Worm (Caenorhabditis elegans) whole organism, mixed stage, embryonic: Measurements from ENCODE around the gene srw-91.

Experiments used
- M03D4.4 ChIP-seq: sonication (generic microtip); optimal IDR thresholded peaks from 2 replicates; lab custom pipeline; 2017; ENCODE audit warnings: mild to moderate bottlenecking, missing genetic modification characterization, missing compliant biosample characterization
- ceh-39 ChIP-seq: fragments of 150-350 bp; optimal IDR thresholded peaks from 2 replicates; lab custom pipeline; 2014; ENCODE audit warnings: missing biosample characterization, missing genetic modification characterization
- ceh-43 ChIP-seq: fragments of 200-800 bp; sonication (Bioruptor generic); optimal IDR thresholded peaks from 2 replicates; lab custom pipeline; 2018; ENCODE audit warnings: mild to moderate bottlenecking, missing genetic modification characterization, moderate library complexity, missing compliant biosample characterization
- ceh-83 ChIP-seq: fragments of 200-800 bp; sonication (Bioruptor generic); optimal IDR thresholded peaks from 2 replicates; lab custom pipeline; 2018; ENCODE audit warnings: mild to moderate bottlenecking, missing genetic modification characterization, missing compliant biosample characterization
- ces-1 ChIP-seq: fragments of 150-350 bp; optimal IDR thresholded peaks from 2 replicates; lab custom pipeline; 2014; ENCODE audit warnings: missing biosample characterization, missing genetic modification reagents, missing genetic modification characterization
- cnd-1 ChIP-seq: fragments of 200-800 bp; sonication (Bioruptor generic); optimal IDR thresholded peaks from 2 replicates; lab custom pipeline; 2018; ENCODE audit warnings: mild to moderate bottlenecking, missing genetic modification characterization, missing compliant biosample characterization
- elt-1 ChIP-seq: sonication (generic microtip); optimal IDR thresholded peaks from 2 replicates; lab custom pipeline; 2017; ENCODE audit warnings: missing genetic modification characterization, mild to moderate bottlenecking, missing compliant biosample characterization, antibody characterized with exemption, moderate library complexity, borderline replicate concordance; ENCODE audit not compliant: insufficient read depth
- flh-1 ChIP-seq: fragments of 200-800 bp; sonication (Bioruptor generic); optimal IDR thresholded peaks from 2 replicates; lab custom pipeline; 2018; ENCODE audit warnings: mild to moderate bottlenecking, missing genetic modification characterization, moderate library complexity, missing compliant biosample characterization
- hlh-1 ChIP-seq: fragments of 150-350 bp; optimal IDR thresholded peaks from 2 replicates; lab custom pipeline; 2014; ENCODE audit warnings: missing biosample characterization, missing genetic modification reagents, missing genetic modification characterization
- lin-32 ChIP-seq: fragments of 200-800 bp; sonication (Bioruptor generic); optimal IDR thresholded peaks from 2 replicates; lab custom pipeline; 2018; ENCODE audit warnings: mild to moderate bottlenecking, missing genetic modification characterization, missing compliant biosample characterization
- lsy-2 ChIP-seq: fragments of 150-350 bp; optimal IDR thresholded peaks from 2 replicates; lab custom pipeline; 2014; ENCODE audit warnings: missing biosample characterization, missing genetic modification characterization
- mab-5 ChIP-seq: fragments of 150-350 bp; optimal IDR thresholded peaks from 2 replicates; lab custom pipeline; 2014; ENCODE audit warnings: missing biosample characterization, missing genetic modification characterization
- mep-1 ChIP-seq: fragments of 150-350 bp; optimal IDR thresholded peaks from 2 replicates; lab custom pipeline; 2017; ENCODE audit warnings: missing biosample characterization, missing genetic modification reagents, missing genetic modification characterization, inconsistent platforms
- mls-2 ChIP-seq: sonication (generic microtip); optimal IDR thresholded peaks from 2 replicates; lab custom pipeline; 2016; ENCODE audit warnings: mild to moderate bottlenecking, missing genetic modification characterization, moderate library complexity, missing compliant biosample characterization
- nhr-12 ChIP-seq: fragments of 150-350 bp; optimal IDR thresholded peaks from 2 replicates; lab custom pipeline; 2014; ENCODE audit warnings: missing biosample characterization, missing genetic modification characterization
- nhr-237 ChIP-seq: fragments of 150-350 bp; optimal IDR thresholded peaks from 2 replicates; lab custom pipeline; 2014; ENCODE audit warnings: missing biosample characterization, missing genetic modification characterization
- nhr-28 ChIP-seq: fragments of 150-350 bp; optimal IDR thresholded peaks from 2 replicates; lab custom pipeline; 2014; ENCODE audit warnings: missing biosample characterization, missing genetic modification characterization
- nhr-76 ChIP-seq: sonication (generic microtip); optimal IDR thresholded peaks from 2 replicates; lab custom pipeline; 2017; ENCODE audit warnings: missing biosample characterization, missing genetic modification characterization
- pha-4 ChIP-seq: fragments of 150-350 bp; optimal IDR thresholded peaks from 2 replicates; lab custom pipeline; 2018; ENCODE audit warnings: missing biosample characterization, missing genetic modification reagents, missing genetic modification characterization
- sem-2 ChIP-seq: fragments of 200-800 bp; sonication (Bioruptor generic); optimal IDR thresholded peaks from 2 replicates; lab custom pipeline; 2018; ENCODE audit warnings: mild to moderate bottlenecking, missing genetic modification characterization, missing compliant biosample characterization
- snpc-4 ChIP-seq: fragments of 150-350 bp; optimal IDR thresholded peaks from 2 replicates; lab custom pipeline; 2014; ENCODE audit warnings: missing biosample characterization, missing genetic modification characterization
- sptf-1 ChIP-seq: sonication (generic microtip); optimal IDR thresholded peaks from 2 replicates; lab custom pipeline; 2017; ENCODE audit warnings: mild to moderate bottlenecking, missing genetic modification characterization, moderate library complexity, missing compliant biosample characterization
- tbx-8 ChIP-seq: fragments of 200-800 bp; sonication (Bioruptor generic); optimal IDR thresholded peaks from 2 replicates; lab custom pipeline; 2018; ENCODE audit warnings: mild to moderate bottlenecking, missing genetic modification characterization, moderate library complexity, missing compliant biosample characterization
- unc-39 ChIP-seq: fragments of 150-350 bp; optimal IDR thresholded peaks from 2 replicates; lab custom pipeline; 2014; ENCODE audit warnings: missing biosample characterization, missing genetic modification characterization
- unc-62 ChIP-seq: fragments of 150-350 bp; optimal IDR thresholded peaks from 2 replicates; lab custom pipeline; 2014; ENCODE audit warnings: missing biosample characterization, missing genetic modification reagents, missing genetic modification characterization
- zip-8 ChIP-seq: fragments of 150-350 bp; optimal IDR thresholded peaks from 2 replicates; lab custom pipeline; 2014; ENCODE audit warnings: missing biosample characterization, missing genetic modification characterization

srw-91 gene

ce11 chrV:1680770-1681169, at the start of gene srw-91:
Gene srw-91 (minus strand): TSS chrV:1680870.
- TF ChIP-seq ceh-39 (no peak), tbx-8 (GFP tag; lab: Kevin White, UChicago) (no peak), lin-32 (GFP tag; lab: Kevin White, UChicago) (no peak), pha-4 (no peak), mls-2 (tag; lab: Kevin White, UChicago) (no peak), ceh-83 (GFP tag; lab: Kevin White, UChicago) (no peak), ces-1 (GFP tag; lab: Kevin White, UChicago) (no peak), flh-1 (GFP tag; lab: Kevin White, UChicago) (no peak), cnd-1 (no peak), hlh-1 (no peak), lsy-2 (no peak)

- TF ChIP-seq sem-2 (no peak), ceh-39 (no peak), pha-4 (no peak), nhr-28 (tag; lab: Kevin White, UChicago) (no peak), unc-62 (GFP tag; lab: Kevin White, UChicago) (no peak), snpc-4 (no peak)
Measured at ce11 chrV:1725353-1725752, 44.7 kb upstream of the srw-91 start, which contains the start of gene sri-27. Gene sri-27 (plus strand): TSS chrV:1725653.

- TF ChIP-seq cnd-1, result no peak
Measured at ce11 chrV:1721966-1722365, 41.3 kb upstream of the srw-91 start, which contains the start of gene srw-101. Gene srw-101 (plus strand): TSS chrV:1722266.

ce11 chrV:1719927-1720326, 39.3 kb upstream of the srw-91 start, which contains the start of gene srw-102:
Gene srw-102 (plus strand): TSS chrV:1720227.
- TF ChIP-seq snpc-4, result no peak
- TF ChIP-seq, all 35 proteins: peak for 0

ce11 chrV:1718232-1718631, 37.6 kb upstream of the srw-91 start:
- TF ChIP-seq hlh-1, result no peak

- TF ChIP-seq zip-8, result no peak
- no peak for TF ChIP-seq mep-1 (tag; lab: Kevin White, UChicago)
- no peak for TF ChIP-seq ceh-43 (GFP tag; lab: Kevin White, UChicago)
- no peak for TF ChIP-seq hlh-1
- no peak for TF ChIP-seq nhr-12
- no peak for TF ChIP-seq elt-1 (tag; lab: Kevin White, UChicago)
- TF ChIP-seq nhr-237 (tag; lab: Kevin White, UChicago), result no peak
- TF ChIP-seq flh-1 (GFP tag; lab: Kevin White, UChicago), result no peak
- TF ChIP-seq lin-32 (GFP tag; lab: Kevin White, UChicago), result no peak
- TF ChIP-seq ceh-83 (GFP tag; lab: Kevin White, UChicago), result no peak
- no peak for TF ChIP-seq sptf-1 (tag; lab: Kevin White, UChicago)
- no peak for TF ChIP-seq mls-2 (tag; lab: Kevin White, UChicago)
- TF ChIP-seq sem-2, result no peak
- TF ChIP-seq tbx-8 (GFP tag; lab: Kevin White, UChicago), result no peak
- TF ChIP-seq nhr-28 (tag; lab: Kevin White, UChicago), result no peak
- TF ChIP-seq unc-39 (tag; lab: Kevin White, UChicago), result no peak
- no peak for TF ChIP-seq ces-1 (GFP tag; lab: Kevin White, UChicago)
- no peak for TF ChIP-seq nhr-76
Measured at ce11 chrV:1716892-1717291, 36.2 kb upstream of the srw-91 start, which contains the start of gene srw-103. Gene srw-103 (plus strand): TSS chrV:1717192.

- TF ChIP-seq unc-39 (tag; lab: Kevin White, UChicago) (no peak), mab-5 (tag; lab: Kevin White, UChicago) (no peak)
- TF ChIP-seq, all 35 proteins: peak for 0
Measured at ce11 chrV:1710909-1711308, 30.2 kb upstream of the srw-91 start, which contains the start of gene srw-100. Gene srw-100 (plus strand): TSS chrV:1711209.

- TF ChIP-seq cnd-1, result no peak
- no peak for TF ChIP-seq M03D4.4 (tag; lab: Kevin White, UChicago)
- TF ChIP-seq unc-62 (GFP tag; lab: Kevin White, UChicago), result no peak
- no peak for TF ChIP-seq sptf-1 (tag; lab: Kevin White, UChicago)
- no peak for TF ChIP-seq elt-1 (tag; lab: Kevin White, UChicago)
Measured at ce11 chrV:1708441-1708840, 27.8 kb upstream of the srw-91 start, which contains the start of gene srw-99. Gene srw-99 (plus strand): TSS chrV:1708741.
